Worm (Caenorhabditis elegans): ENCODE data around the gene M6.11.

DNA sequence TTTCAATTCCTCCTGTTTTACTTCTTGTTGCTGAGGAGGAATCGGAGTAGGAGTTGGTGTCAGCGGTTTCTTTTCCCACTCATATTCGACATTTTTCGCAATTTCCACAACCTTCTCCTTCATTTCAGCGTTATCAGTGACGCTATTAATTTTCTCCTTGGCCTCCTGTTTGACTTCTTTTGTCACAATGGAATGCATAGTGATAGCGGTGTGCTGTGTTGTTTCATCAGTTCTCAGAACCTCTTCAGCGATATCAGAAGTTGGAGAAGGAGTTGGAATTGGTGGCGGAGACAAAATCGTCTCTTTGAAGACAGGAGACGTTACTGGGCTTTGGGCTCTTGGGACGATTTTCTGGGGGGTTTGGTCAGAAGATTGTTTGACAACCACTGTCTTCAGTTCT, 5.2 kb upstream of the M6.11 start:
- no peak for TF ChIP-seq lin-39 (tag; optimal IDR thresholded peaks at IDR 0.05)
- TF ChIP-seq mep-1 (tag; optimal IDR thresholded peaks at IDR 0.05), result no peak
- no peak for TF ChIP-seq C04F5.9 (tag; optimal IDR thresholded peaks at IDR 0.05)
- no peak for TF ChIP-seq ces-1 (GFP tag; optimal IDR thresholded peaks at IDR 0.05)
- no peak for TF ChIP-seq aly-2 (tag; optimal IDR thresholded peaks at IDR 0.05)
- TF ChIP-seq zag-1 (tag; optimal IDR thresholded peaks at IDR 0.05), result no peak
- no peak for TF ChIP-seq lin-15B (tag; optimal IDR thresholded peaks at IDR 0.05)

All from whole organism, L1 larva.